Worm (Caenorhabditis elegans) whole organism, L3 larva: ENCODE results near the gene Y57G11C.51.

ENCODE experiments used
- ZK546.5 ChIP-seq: sonication (generic microtip); optimal IDR thresholded peaks from 2 replicates; lab custom pipeline; 2017; ENCODE audit warnings: missing biosample characterization, missing genetic modification characterization
- aly-2 ChIP-seq: fragments of 150-350 bp; optimal IDR thresholded peaks from 2 replicates; lab custom pipeline; 2014; ENCODE audit warnings: missing biosample characterization, missing genetic modification characterization
- ceh-28 ChIP-seq: fragments of 150-350 bp; optimal IDR thresholded peaks from 2 replicates; lab custom pipeline; 2014; ENCODE audit warnings: missing biosample characterization, missing genetic modification reagents, missing genetic modification characterization
- ceh-82 ChIP-seq: fragments of 150-350 bp; optimal IDR thresholded peaks from 2 replicates; lab custom pipeline; 2014; ENCODE audit warnings: missing biosample characterization, missing genetic modification characterization
- ceh-9 ChIP-seq: sonication (generic microtip); optimal IDR thresholded peaks from 2 replicates; lab custom pipeline; 2018; ENCODE audit warnings: missing biosample characterization, missing genetic modification characterization
- daf-12 ChIP-seq: fragments of 150-350 bp; optimal IDR thresholded peaks from 2 replicates; lab custom pipeline; 2014; ENCODE audit warnings: missing biosample characterization, missing genetic modification reagents, missing genetic modification characterization
- elt-2 ChIP-seq: sonication (generic microtip); optimal IDR thresholded peaks from 2 replicates; lab custom pipeline; 2016; ENCODE audit warnings: missing genetic modification reagents, mild to moderate bottlenecking, missing genetic modification characterization, missing compliant biosample characterization
- elt-3 ChIP-seq, 3 experiments: fragments of 150-350 bp in 1 of 3; sonication (generic microtip) in 2 of 3; optimal IDR thresholded peaks; 2 replicates in 2 of 3; 4 replicates in 1 of 3; lab custom pipeline; 2014 to 2017; ENCODE audit warnings: missing biosample characterization in 3 of 3, missing genetic modification characterization in 3 of 3
- eor-1 ChIP-seq, 2 experiments: fragments of 150-350 bp; optimal IDR thresholded peaks; 2 replicates each; lab custom pipeline; 2014 to 2018; ENCODE audit warnings: missing biosample characterization in 2 of 2, missing genetic modification characterization in 2 of 2
- fkh-10 ChIP-seq: sonication (generic microtip); optimal IDR thresholded peaks from 2 replicates; lab custom pipeline; 2017; ENCODE audit warnings: missing biosample characterization, missing genetic modification reagents, missing genetic modification characterization
- fkh-2 ChIP-seq: fragments of 150-350 bp; optimal IDR thresholded peaks from 2 replicates; lab custom pipeline; 2014; ENCODE audit warnings: missing biosample characterization, missing genetic modification reagents, missing genetic modification characterization
- fos-1 ChIP-seq: fragments of 150-350 bp; optimal IDR thresholded peaks from 2 replicates; lab custom pipeline; 2014; ENCODE audit warnings: missing biosample characterization, missing genetic modification characterization
- hmg-11 ChIP-seq: sonication (generic microtip); optimal IDR thresholded peaks from 2 replicates; lab custom pipeline; 2016; ENCODE audit warnings: missing genetic modification characterization, missing compliant biosample characterization
- lin-15B ChIP-seq: fragments of 150-350 bp; optimal IDR thresholded peaks from 2 replicates; lab custom pipeline; 2014; ENCODE audit warnings: missing biosample characterization, missing genetic modification characterization
- lin-39 ChIP-seq: fragments of 150-350 bp; optimal IDR thresholded peaks from 2 replicates; lab custom pipeline; 2018; ENCODE audit warnings: missing biosample characterization, missing genetic modification reagents, missing genetic modification characterization
- lsy-12 ChIP-seq: sonication (generic microtip); optimal IDR thresholded peaks from 2 replicates; lab custom pipeline; 2016; ENCODE audit warnings: mild to moderate bottlenecking, missing genetic modification characterization, missing compliant biosample characterization
- mdl-1 ChIP-seq: fragments of 150-350 bp; optimal IDR thresholded peaks from 2 replicates; lab custom pipeline; 2014; ENCODE audit warnings: missing biosample characterization, missing genetic modification characterization
- mml-1 ChIP-seq: fragments of 150-350 bp; sonication (generic microtip); optimal IDR thresholded peaks from 3 replicates; lab custom pipeline; 2014; ENCODE audit warnings: missing biosample characterization, missing genetic modification characterization
- nfya-1 ChIP-seq: sonication (generic microtip); optimal IDR thresholded peaks from 2 replicates; lab custom pipeline; 2017; ENCODE audit warnings: missing genetic modification characterization, mild to moderate bottlenecking, missing compliant biosample characterization, antibody characterized with exemption, moderate library complexity; ENCODE audit not compliant: insufficient read depth
- nhr-11 ChIP-seq: fragments of 150-350 bp; optimal IDR thresholded peaks from 2 replicates; lab custom pipeline; 2014; ENCODE audit warnings: missing biosample characterization, missing genetic modification characterization
- nhr-12 ChIP-seq: fragments of 150-350 bp; optimal IDR thresholded peaks from 2 replicates; lab custom pipeline; 2014; ENCODE audit warnings: missing biosample characterization, missing genetic modification characterization
- nhr-23 ChIP-seq: fragments of 150-350 bp; optimal IDR thresholded peaks from 2 replicates; lab custom pipeline; 2014; ENCODE audit warnings: missing biosample characterization, missing genetic modification reagents, missing genetic modification characterization
- nhr-25 ChIP-seq: sonication (generic microtip); optimal IDR thresholded peaks from 2 replicates; lab custom pipeline; 2017; ENCODE audit warnings: missing biosample characterization, missing genetic modification characterization
- nhr-28 ChIP-seq: fragments of 150-350 bp; optimal IDR thresholded peaks from 2 replicates; lab custom pipeline; 2014; ENCODE audit warnings: missing biosample characterization, missing genetic modification characterization
- nhr-76 ChIP-seq: fragments of 150-350 bp; sonication (generic microtip); optimal IDR thresholded peaks from 5 replicates; lab custom pipeline; 2014; ENCODE audit warnings: missing biosample characterization, missing genetic modification characterization
- nhr-77 ChIP-seq: fragments of 150-350 bp; optimal IDR thresholded peaks from 2 replicates; lab custom pipeline; 2014; ENCODE audit warnings: missing biosample characterization, missing genetic modification characterization
- pha-4 ChIP-seq: fragments of 150-350 bp; optimal IDR thresholded peaks from 2 replicates; lab custom pipeline; 2014; ENCODE audit warnings: missing biosample characterization, missing genetic modification reagents, missing genetic modification characterization
- pqm-1 ChIP-seq: fragments of 150-350 bp; optimal IDR thresholded peaks from 2 replicates; lab custom pipeline; 2017; ENCODE audit warnings: missing biosample characterization, missing genetic modification characterization, inconsistent platforms
- sea-2 ChIP-seq: fragments of 150-350 bp; sonication (generic microtip); optimal IDR thresholded peaks from 4 replicates; lab custom pipeline; 2014; ENCODE audit warnings: missing biosample characterization, missing genetic modification reagents, missing genetic modification characterization
- skn-1 ChIP-seq: fragments of 150-350 bp; optimal IDR thresholded peaks from 2 replicates; lab custom pipeline; 2014; ENCODE audit warnings: missing biosample characterization, missing genetic modification characterization
- snpc-4 ChIP-seq: fragments of 150-350 bp; optimal IDR thresholded peaks from 2 replicates; lab custom pipeline; 2014; ENCODE audit warnings: missing biosample characterization, missing genetic modification characterization
- tbx-2 ChIP-seq: sonication (generic microtip); optimal IDR thresholded peaks from 2 replicates; lab custom pipeline; 2016; ENCODE audit warnings: mild to moderate bottlenecking, missing genetic modification characterization, missing compliant biosample characterization
- unc-39 ChIP-seq: sonication (generic microtip); optimal IDR thresholded peaks from 4 replicates; lab custom pipeline; 2017; ENCODE audit warnings: missing biosample characterization, missing genetic modification characterization
- ztf-4 ChIP-seq: fragments of 150-350 bp; optimal IDR thresholded peaks from 2 replicates; lab custom pipeline; 2014; ENCODE audit warnings: missing biosample characterization, missing genetic modification characterization

Y57G11C.51 gene

ce11 chrIV:14786374-14787136, 12.2 kb upstream of the Y57G11C.51 start, which contains the start of gene melo-1:
Gene melo-1, plus strand, starts transcription at chrIV:14787031.
- TF ChIP-seq snpc-4 (tag; lab: Kevin White, UChicago) (peak; percentile 42), nfya-1 (tag; lab: Kevin White, UChicago) (peak; percentile 81), ZK546.5 (no peak), nhr-12 (tag; lab: Kevin White, UChicago) (no peak), elt-2 (peak; percentile 48), lsy-12 (no peak), hmg-11 (peak; percentile 73), lin-15B (tag; lab: Kevin White, UChicago) (peak; percentile 42), unc-39 (tag; lab: Kevin White, UChicago) (no peak), ztf-4 (tag; lab: Kevin White, UChicago) (no peak), mml-1 (tag; lab: Kevin White, UChicago) (no peak), fos-1 (tag; lab: Kevin White, UChicago) (no peak), ceh-28 (peak; percentile 28), mdl-1 (tag; lab: Kevin White, UChicago) (no peak), daf-12 (tag; lab: Kevin White, UChicago) (no peak), nhr-25 (peak; percentile 22), eor-1 (tag; optimal IDR thresholded peaks at IDR 0.05; lab: Kevin White, UChicago) (no peak), nhr-28 (tag; lab: Kevin White, UChicago) (no peak), nhr-23 (tag; lab: Kevin White, UChicago) (peak; percentile 34), pha-4 (tag; lab: Kevin White, UChicago) (peak; percentile 76), sea-2 (GFP tag; lab: Kevin White, UChicago) (no peak), skn-1 (tag; lab: Kevin White, UChicago) (no peak), lin-39 (no peak), pqm-1 (tag; lab: Kevin White, UChicago) (peak; percentile 2)

ce11 chrIV:14784481-14784880, 10.1 kb upstream of the Y57G11C.51 start, which contains the start of gene nlp-56:
Gene nlp-56, minus strand, starts transcription at chrIV:14784737.
- TF ChIP-seq ceh-82 (tag; lab: Kevin White, UChicago) (no peak), unc-39 (tag; lab: Kevin White, UChicago) (no peak), ZK546.5 (no peak), fkh-10 (GFP tag; lab: Kevin White, UChicago) (no peak), sea-2 (GFP tag; lab: Kevin White, UChicago) (no peak), fkh-2 (tag; lab: Kevin White, UChicago) (no peak), nhr-23 (tag; lab: Kevin White, UChicago) (no peak), mdl-1 (tag; lab: Kevin White, UChicago) (no peak), nhr-76 (tag; lab: Kevin White, UChicago) (no peak), elt-3 (tag; optimal IDR thresholded peaks at IDR 0.05; lab: Kevin White, UChicago) (no peak), hmg-11 (no peak), lin-15B (tag; lab: Kevin White, UChicago) (no peak), nhr-77 (tag; lab: Kevin White, UChicago) (no peak), fos-1 (tag; lab: Kevin White, UChicago) (no peak)

- TF ChIP-seq ceh-28: no peak
- TF ChIP-seq nhr-76 (tag; lab: Kevin White, UChicago): no peak
- TF ChIP-seq ceh-9: no peak
- TF ChIP-seq nhr-11: no peak
- no peak for TF ChIP-seq tbx-2 (tag; lab: Kevin White, UChicago)
- no peak for TF ChIP-seq aly-2 (tag; lab: Kevin White, UChicago)
- no peak for TF ChIP-seq daf-12 (tag; lab: Kevin White, UChicago)
- no peak for TF ChIP-seq lin-39
These were observed 7.9 kb upstream of the Y57G11C.51 start, which contains the start of gene Y57G11C.1130 for ce11 chrIV:14782211-14782610. Gene Y57G11C.1130, plus strand, starts transcription at chrIV:14782511.

- TF ChIP-seq lin-15B (tag; lab: Kevin White, UChicago): no peak
- TF ChIP-seq, all 47 proteins: peak for 0
These were observed 7.2 kb upstream of the Y57G11C.51 start, which contains the start of gene Y57G11C.8 for ce11 chrIV:14781537-14781936. Gene Y57G11C.8, plus strand, starts transcription at chrIV:14781837.
